Fruit fly (Drosophila melanogaster) whole organism, adult: ENCODE measurements around the gene CG11986.
A peak's percentile ranks its signal among the peaks of the same experiment; 100 is the strongest.

Experiments
- CG1620 ChIP-seq: fragments of 200-800 bp; sonication (Bioruptor generic); optimal IDR thresholded peaks from 2 replicates; lab custom pipeline; 2016; ENCODE audit warnings: missing biosample characterization, missing genetic modification characterization
- CG33017 ChIP-seq: fragments of 200-800 bp; sonication (Bioruptor generic); optimal IDR thresholded peaks from 2 replicates; lab custom pipeline; 2018; ENCODE audit warnings: missing biosample characterization, mild to moderate bottlenecking, missing genetic modification characterization, moderate library complexity
- CG5204 ChIP-seq: fragments of 200-800 bp; sonication (Bioruptor generic); optimal IDR thresholded peaks from 2 replicates; lab custom pipeline; 2016; ENCODE audit warnings: missing biosample characterization, missing genetic modification characterization
- Clk ChIP-seq: fragments of 200-800 bp; sonication (Bioruptor generic); optimal IDR thresholded peaks from 2 replicates; lab custom pipeline; 2017; ENCODE audit warnings: missing biosample characterization, missing genetic modification characterization
- Crg-1 ChIP-seq: fragments of 200-800 bp; sonication (Bioruptor generic); optimal IDR thresholded peaks from 2 replicates; lab custom pipeline; 2016; ENCODE audit warnings: missing biosample characterization, missing genetic modification characterization
- Hr96 ChIP-seq: fragments of 200-800 bp; sonication (Bioruptor generic); optimal IDR thresholded peaks from 2 replicates; lab custom pipeline; 2016; ENCODE audit warnings: missing biosample characterization, missing genetic modification characterization
- Mnt ChIP-seq: fragments of 200-800 bp; sonication (Bioruptor generic); optimal IDR thresholded peaks from 2 replicates; lab custom pipeline; 2016; ENCODE audit warnings: missing biosample characterization, mild to moderate bottlenecking, missing genetic modification characterization
- cic ChIP-seq: fragments of 200-800 bp; sonication (Bioruptor generic); optimal IDR thresholded peaks from 2 replicates; lab custom pipeline; 2017; ENCODE audit warnings: missing biosample characterization, mild to moderate bottlenecking, missing genetic modification characterization, moderate library complexity
- kay ChIP-seq: fragments of 200-800 bp; sonication (Bioruptor generic); peaks from one replicate; lab custom pipeline; 2016; ENCODE audit warnings: missing biosample characterization, missing genetic modification characterization, borderline replicate concordance
- tj ChIP-seq: fragments of 200-800 bp; sonication (Bioruptor generic); optimal IDR thresholded peaks from 3 replicates; lab custom pipeline; 2017; ENCODE audit warnings: missing biosample characterization, mild to moderate bottlenecking, missing genetic modification characterization, moderate library complexity
- toe ChIP-seq: fragments of 200-800 bp; sonication (Bioruptor generic); optimal IDR thresholded peaks from 2 replicates; lab custom pipeline; 2016; ENCODE audit warnings: missing biosample characterization, missing genetic modification characterization

DNA sequence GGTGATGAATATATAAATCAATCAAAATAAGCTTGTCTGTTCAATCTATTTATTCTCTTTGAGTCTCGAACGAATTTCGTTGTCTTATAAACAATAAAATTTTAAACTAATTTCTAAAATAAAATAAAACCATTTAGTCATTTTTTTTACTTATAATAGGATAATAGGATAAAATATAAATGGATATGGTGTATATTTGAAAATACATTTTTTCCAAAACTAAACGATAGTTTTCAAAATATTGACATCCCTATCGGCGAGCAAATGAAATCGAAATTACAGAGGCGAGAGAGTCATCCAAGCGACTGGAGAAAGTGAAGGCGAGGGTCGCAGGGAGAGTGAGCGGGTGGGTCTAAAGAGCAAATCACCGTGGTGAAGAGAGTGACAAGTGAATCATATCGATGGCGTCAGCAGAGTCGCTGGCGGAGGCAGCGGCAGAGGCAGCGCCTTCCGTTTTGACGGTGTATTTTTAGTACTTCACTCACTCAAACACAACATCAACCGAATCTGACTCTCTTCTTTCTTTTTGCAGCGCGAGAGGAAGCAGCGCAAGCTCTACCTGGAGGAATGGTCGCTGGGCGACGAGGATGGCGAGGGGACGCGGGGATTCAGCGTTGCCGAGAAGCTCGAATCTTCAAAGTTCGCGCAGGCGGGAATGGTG lies 42.3 kb downstream of the CG11986 start:
- TF ChIP-seq CG33017 (tag; lab: Kevin White, UChicago), result peak; percentile 99
- peak; percentile 96 for TF ChIP-seq Clk (GFP tag; lab: Kevin White, UChicago)
- TF ChIP-seq Crg-1 (GFP tag; lab: Kevin White, UChicago), result peak; percentile 80
- TF ChIP-seq CG1620 (GFP tag; lab: Kevin White, UChicago), result peak; percentile 75
- peak; percentile 95 for TF ChIP-seq cic
- peak; percentile 99 for TF ChIP-seq kay (GFP tag; lab: Kevin White, UChicago)
- TF ChIP-seq toe (GFP tag; lab: Kevin White, UChicago), result peak; percentile 95
- peak; percentile 79 for TF ChIP-seq Mnt
- TF ChIP-seq tj (GFP tag; lab: Kevin White, UChicago), result peak; percentile 88
- TF ChIP-seq Hr96 (GFP tag; lab: Kevin White, UChicago), result peak; percentile 93
- peak; percentile 87 for TF ChIP-seq CG5204 (GFP tag; lab: Kevin White, UChicago)
